Fruit fly (Drosophila melanogaster) whole organism, prepupa: Measurements from ENCODE around the gene amx.

Source experiments
- Blimp-1 ChIP-seq: fragments of 200-800 bp; sonication (Bioruptor generic); optimal IDR thresholded peaks from 3 replicates; lab custom pipeline; 2017; ENCODE audit warnings: missing biosample characterization, missing genetic modification characterization, mild to moderate bottlenecking, moderate library complexity, missing genetic modification reagents
- CG10631 ChIP-seq: fragments of 200-800 bp; sonication (Bioruptor generic); optimal IDR thresholded peaks from 2 replicates; lab custom pipeline; 2016; ENCODE audit warnings: missing biosample characterization, missing genetic modification characterization
- CG10669 ChIP-seq: fragments of 200-800 bp; sonication (Bioruptor generic); optimal IDR thresholded peaks from 3 replicates; lab custom pipeline; 2018; ENCODE audit warnings: missing biosample characterization, mild to moderate bottlenecking, missing genetic modification characterization, moderate library complexity
- CG11294 ChIP-seq: fragments of 200-800 bp; sonication (Bioruptor generic); IDR thresholded peaks from 2 replicates; pipeline ENCODE4 v1.3.6; 2022; ENCODE audit warnings: missing biosample characterization, missing genetic modification characterization
- CG11902 ChIP-seq: fragments of 200-800 bp; sonication (Bioruptor generic); optimal IDR thresholded peaks from 3 replicates; lab custom pipeline; 2016; ENCODE audit warnings: missing biosample characterization, missing genetic modification characterization
- CG1621 ChIP-seq: fragments of 200-800 bp; sonication (Bioruptor generic); optimal IDR thresholded peaks from 3 replicates; lab custom pipeline; 2018; ENCODE audit warnings: missing biosample characterization, mild to moderate bottlenecking, missing genetic modification characterization
- CG16779 ChIP-seq: fragments of 200-800 bp; sonication (Bioruptor generic); optimal IDR thresholded peaks from 3 replicates; lab custom pipeline; 2017; ENCODE audit warnings: missing biosample characterization, mild to moderate bottlenecking, missing genetic modification characterization
- CG32006 ChIP-seq: fragments of 200-800 bp; sonication (Bioruptor generic); optimal IDR thresholded peaks from 3 replicates; lab custom pipeline; 2017; ENCODE audit warnings: missing biosample characterization, mild to moderate bottlenecking, missing genetic modification characterization
- CG34406 ChIP-seq: fragments of 200-800 bp; sonication (Bioruptor generic); optimal IDR thresholded peaks from 3 replicates; lab custom pipeline; 2016; ENCODE audit warnings: missing biosample characterization, missing genetic modification characterization
- CG3919 ChIP-seq: fragments of 200-800 bp; sonication (Bioruptor generic); optimal IDR thresholded peaks from 3 replicates; lab custom pipeline; 2016; ENCODE audit warnings: missing biosample characterization, missing genetic modification characterization
- CG6163 ChIP-seq: fragments of 200-800 bp; sonication (Bioruptor generic); IDR thresholded peaks from 3 replicates; pipeline ENCODE4 v1.3.6; 2022; ENCODE audit warnings: missing biosample characterization, missing genetic modification characterization
- CG6276 ChIP-seq: fragments of 200-800 bp; sonication (Bioruptor generic); optimal IDR thresholded peaks from 2 replicates; lab custom pipeline; 2017; ENCODE audit warnings: missing biosample characterization, mild to moderate bottlenecking, missing genetic modification characterization
- CG6792 ChIP-seq: fragments of 200-800 bp; sonication (Bioruptor generic); optimal IDR thresholded peaks from 3 replicates; lab custom pipeline; 2016; ENCODE audit warnings: missing biosample characterization, missing genetic modification characterization
- CG6808 ChIP-seq: fragments of 200-800 bp; sonication (Bioruptor generic); optimal IDR thresholded peaks from 3 replicates; lab custom pipeline; 2017; ENCODE audit warnings: missing biosample characterization, missing genetic modification characterization, mild to moderate bottlenecking, moderate library complexity, missing genetic modification reagents
- CG8119 ChIP-seq: fragments of 200-800 bp; sonication (Bioruptor generic); IDR thresholded peaks from 3 replicates; pipeline ENCODE4 v1.3.6; 2022; ENCODE audit warnings: missing biosample characterization, missing genetic modification characterization
- CG8632 ChIP-seq: fragments of 200-800 bp; sonication (Bioruptor generic); optimal IDR thresholded peaks from 3 replicates; lab custom pipeline; 2016; ENCODE audit warnings: missing biosample characterization, missing genetic modification characterization
- CG9139 ChIP-seq: fragments of 200-800 bp; sonication (Bioruptor generic); optimal IDR thresholded peaks from 3 replicates; lab custom pipeline; 2017; ENCODE audit warnings: missing biosample characterization, mild to moderate bottlenecking, missing genetic modification characterization
- Eip75B ChIP-seq: fragments of 200-800 bp; sonication (Bioruptor generic); optimal IDR thresholded peaks from 3 replicates; lab custom pipeline; 2016; ENCODE audit warnings: missing biosample characterization, missing genetic modification characterization
- Eip78C ChIP-seq: fragments of 200-800 bp; sonication (Bioruptor generic); peaks from one replicate; lab custom pipeline; 2016; ENCODE audit warnings: missing biosample characterization, missing genetic modification characterization
- Eip93F ChIP-seq: fragments of 200-800 bp; sonication (Bioruptor generic); optimal IDR thresholded peaks from 2 replicates; lab custom pipeline; 2016; ENCODE audit warnings: missing biosample characterization, mild to moderate bottlenecking, missing genetic modification characterization
- Ets21C ChIP-seq: fragments of 200-800 bp; sonication (Bioruptor generic); optimal IDR thresholded peaks from 3 replicates; lab custom pipeline; 2016; ENCODE audit warnings: missing biosample characterization, missing genetic modification characterization
- Ets96B ChIP-seq: fragments of 200-800 bp; optimal IDR thresholded peaks from 2 replicates; lab custom pipeline; 2019; ENCODE audit warnings: missing biosample characterization, mild to moderate bottlenecking, missing genetic modification characterization, moderate library complexity
- Gug ChIP-seq: fragments of 200-800 bp; sonication (Bioruptor generic); IDR thresholded peaks from 2 replicates; pipeline ENCODE4 v1.3.6; 2022; ENCODE audit warnings: missing biosample characterization, missing genetic modification characterization
- Hr38 ChIP-seq: sonication (Bioruptor generic); optimal IDR thresholded peaks from 2 replicates; lab custom pipeline; 2016; ENCODE audit warnings: missing biosample characterization, missing genetic modification characterization
- Hr39 ChIP-seq: fragments of 200-800 bp; sonication (Bioruptor generic); optimal IDR thresholded peaks from 2 replicates; lab custom pipeline; 2016; ENCODE audit warnings: missing biosample characterization, missing genetic modification characterization
- Hr4 ChIP-seq: fragments of 200-800 bp; sonication (Bioruptor generic); optimal IDR thresholded peaks from 3 replicates; lab custom pipeline; 2016; ENCODE audit warnings: missing biosample characterization, missing genetic modification characterization
- Met ChIP-seq: fragments of 200-800 bp; sonication (Bioruptor generic); optimal IDR thresholded peaks from 3 replicates; lab custom pipeline; 2016; ENCODE audit warnings: missing biosample characterization, missing genetic modification characterization
- OdsH ChIP-seq: fragments of 200-800 bp; sonication (Bioruptor generic); optimal IDR thresholded peaks from 3 replicates; lab custom pipeline; 2016; ENCODE audit warnings: missing biosample characterization, missing genetic modification characterization
- Smox ChIP-seq: fragments of 200-800 bp; sonication (Bioruptor generic); optimal IDR thresholded peaks from 3 replicates; lab custom pipeline; 2016; ENCODE audit warnings: missing biosample characterization, missing genetic modification characterization
- Sox14 ChIP-seq: fragments of 200-800 bp; sonication (Bioruptor generic); optimal IDR thresholded peaks from 3 replicates; lab custom pipeline; 2016; ENCODE audit warnings: missing biosample characterization, missing genetic modification characterization
- Sox15 ChIP-seq: fragments of 200-800 bp; sonication (Bioruptor generic); optimal IDR thresholded peaks from 3 replicates; lab custom pipeline; 2016; ENCODE audit warnings: missing biosample characterization, missing genetic modification characterization
- acj6 ChIP-seq: fragments of 200-800 bp; sonication (Bioruptor generic); optimal IDR thresholded peaks from 3 replicates; lab custom pipeline; 2016; ENCODE audit warnings: missing biosample characterization, missing genetic modification characterization
- cyc ChIP-seq: fragments of 200-800 bp; sonication (Bioruptor generic); optimal IDR thresholded peaks from 3 replicates; lab custom pipeline; 2016; ENCODE audit warnings: missing biosample characterization, missing genetic modification characterization
- dac ChIP-seq: fragments of 200-800 bp; sonication (Bioruptor generic); optimal IDR thresholded peaks from 2 replicates; lab custom pipeline; 2017; ENCODE audit warnings: missing biosample characterization, mild to moderate bottlenecking, missing genetic modification characterization
- dsx ChIP-seq: fragments of 200-800 bp; optimal IDR thresholded peaks from 3 replicates; lab custom pipeline; 2019; ENCODE audit warnings: missing biosample characterization, mild to moderate bottlenecking, missing genetic modification characterization, moderate library complexity; ENCODE audit not compliant: poor library complexity, severe bottlenecking
- eg ChIP-seq: fragments of 200-800 bp; sonication (Bioruptor generic); IDR thresholded peaks from 3 replicates; pipeline ENCODE4 v1.3.6; 2022; ENCODE audit warnings: missing biosample characterization, missing genetic modification characterization
- esn ChIP-seq: fragments of 200-800 bp; sonication (Bioruptor generic); optimal IDR thresholded peaks from 2 replicates; lab custom pipeline; 2016; ENCODE audit warnings: missing biosample characterization, mild to moderate bottlenecking, missing genetic modification characterization, moderate library complexity
- fd59A ChIP-seq: fragments of 200-800 bp; sonication (Bioruptor generic); optimal IDR thresholded peaks from 2 replicates; lab custom pipeline; 2017; ENCODE audit warnings: missing biosample characterization, mild to moderate bottlenecking, missing genetic modification characterization, missing genetic modification reagents
- fkh ChIP-seq: fragments of 200-800 bp; sonication (Bioruptor generic); optimal IDR thresholded peaks from 3 replicates; lab custom pipeline; 2017; ENCODE audit warnings: missing biosample characterization, mild to moderate bottlenecking, missing genetic modification characterization, moderate library complexity
- lz ChIP-seq: fragments of 200-800 bp; sonication (Bioruptor generic); optimal IDR thresholded peaks from 3 replicates; lab custom pipeline; 2016; ENCODE audit warnings: missing biosample characterization, missing genetic modification characterization
- net ChIP-seq: fragments of 200-800 bp; sonication (Bioruptor generic); optimal IDR thresholded peaks from 3 replicates; lab custom pipeline; 2016; ENCODE audit warnings: missing biosample characterization, missing genetic modification characterization
- pdm3 ChIP-seq: fragments of 200-800 bp; sonication (Bioruptor generic); optimal IDR thresholded peaks from 3 replicates; lab custom pipeline; 2016; ENCODE audit warnings: missing biosample characterization, missing genetic modification characterization
- vri ChIP-seq: fragments of 200-800 bp; sonication (Bioruptor generic); optimal IDR thresholded peaks from 3 replicates; lab custom pipeline; 2016; ENCODE audit warnings: missing biosample characterization, mild to moderate bottlenecking, missing genetic modification characterization

Gene amx

DNA sequence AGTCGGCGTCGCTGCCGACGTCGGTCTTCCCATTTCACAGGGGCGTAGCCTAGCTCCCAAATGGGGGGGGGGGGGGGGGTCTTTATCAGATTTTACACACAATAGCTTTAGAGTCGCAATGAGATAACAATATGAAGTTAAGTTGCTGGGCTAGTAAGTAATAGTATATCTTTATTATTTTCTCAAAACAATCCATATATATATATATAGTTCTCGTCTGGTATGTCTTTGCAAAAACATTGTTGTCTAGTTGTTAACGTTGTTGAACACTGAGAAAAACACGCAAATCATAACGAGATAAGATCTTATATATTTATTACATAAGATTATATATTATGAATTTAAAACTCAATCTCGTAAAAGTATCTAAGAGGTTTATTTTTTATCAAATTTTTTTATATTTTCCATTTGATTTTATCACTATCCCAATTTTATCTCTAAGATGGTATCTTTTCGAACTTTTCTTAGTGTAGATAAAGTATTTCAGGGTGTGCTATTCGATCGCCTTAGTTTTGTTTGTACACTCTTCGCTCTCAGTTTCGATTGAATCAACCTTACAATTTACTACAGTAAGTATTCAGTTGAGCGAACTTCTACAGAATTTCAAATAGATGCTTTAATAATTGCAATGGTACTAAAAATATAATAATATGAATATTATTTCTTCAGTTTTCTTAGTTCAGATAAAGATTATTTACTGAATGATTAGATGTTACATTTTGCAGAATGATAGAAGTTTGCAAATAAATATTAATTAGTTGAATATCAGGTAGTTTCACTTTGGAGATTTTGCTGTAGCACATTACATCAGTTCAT is 45.1 kb downstream of the amx start (continued):
- TF ChIP-seq pdm3 (GFP tag; lab: Kevin White, UChicago), result peak; percentile 38
- TF ChIP-seq dsx (GFP tag; lab: Kevin White, UChicago), result peak; percentile 54
- peak; percentile 39 for TF ChIP-seq fkh
- peak; percentile 76 for TF ChIP-seq CG6163 (GFP tag; lab: Robert Waterston, UW)
- peak; percentile 27 for TF ChIP-seq CG16779 (tag; lab: Kevin White, UChicago)
- peak; percentile 2 for TF ChIP-seq OdsH (GFP tag; lab: Kevin White, UChicago)
- TF ChIP-seq Blimp-1 (GFP tag; lab: Kevin White, UChicago), result no peak
- no peak for TF ChIP-seq CG9139 (GFP tag; lab: Kevin White, UChicago)
- TF ChIP-seq CG6792, result peak; percentile 13
- peak; percentile 18 for TF ChIP-seq CG6808 (GFP tag; lab: Kevin White, UChicago)
- peak; percentile 83 for TF ChIP-seq eg
- TF ChIP-seq CG32006, result peak; percentile 67
- TF ChIP-seq Ets96B (tag; lab: Kevin White, UChicago), result peak; percentile 63
- TF ChIP-seq CG3919 (GFP tag; lab: Kevin White, UChicago), result peak; percentile 42
- no peak for TF ChIP-seq CG11902 (GFP tag; lab: Kevin White, UChicago)
- TF ChIP-seq CG8632, result no peak
- peak; percentile 16 for TF ChIP-seq Hr4 (GFP tag; lab: Kevin White, UChicago)
- no peak for TF ChIP-seq Smox (GFP tag; lab: Kevin White, UChicago)
- peak; percentile 10 for TF ChIP-seq lz (GFP tag; lab: Kevin White, UChicago)
- no peak for TF ChIP-seq Sox14 (GFP tag; lab: Kevin White, UChicago)
- TF ChIP-seq esn, result no peak
- TF ChIP-seq CG10631 (GFP tag; lab: Kevin White, UChicago), result peak; percentile 25
- TF ChIP-seq Ets21C, result no peak
- peak; percentile 54 for TF ChIP-seq CG1621 (tag; lab: Kevin White, UChicago)
- TF ChIP-seq Gug (GFP tag; lab: Robert Waterston, UW), result peak; percentile 47; the same call in 1 of the 2 replicates
- TF ChIP-seq vri (GFP tag; lab: Kevin White, UChicago), result peak; percentile 1
- peak; percentile 16 for TF ChIP-seq acj6 (GFP tag; lab: Kevin White, UChicago)
- peak; percentile 44 for TF ChIP-seq CG10669 (GFP tag; lab: Kevin White, UChicago)
- TF ChIP-seq Sox15 (GFP tag; lab: Kevin White, UChicago), result no peak
- peak; percentile 64; the same call in 2 of the 3 replicates for TF ChIP-seq CG8119
- no peak for TF ChIP-seq cyc (GFP tag; lab: Kevin White, UChicago)
- peak; percentile 37 for TF ChIP-seq CG34406 (GFP tag; lab: Kevin White, UChicago)
- peak; percentile 26 for TF ChIP-seq fd59A (GFP tag; lab: Kevin White, UChicago)
- peak; percentile 82 for TF ChIP-seq CG11294
- TF ChIP-seq Eip93F (GFP tag; lab: Kevin White, UChicago), result no peak
- TF ChIP-seq Hr39 (GFP tag; lab: Kevin White, UChicago), result no peak
- no peak for TF ChIP-seq net (GFP tag; lab: Kevin White, UChicago)
- no peak for TF ChIP-seq Eip75B (GFP tag; lab: Kevin White, UChicago)
- TF ChIP-seq Hr38 (GFP tag; lab: Kevin White, UChicago), result no peak

- TF ChIP-seq Met (GFP tag; lab: Kevin White, UChicago) (no peak), CG6276 (GFP tag; lab: Kevin White, UChicago) (no peak), Eip78C (GFP tag; lab: Kevin White, UChicago) (peak; percentile 15), vri (GFP tag; lab: Kevin White, UChicago) (peak; percentile 12), fkh (peak; percentile 34), dac (no peak)
- TF ChIP-seq, all 60 proteins: peak for 3
These were observed 46.1 kb downstream of the amx start for dm6 chrX:9201080-9201479.
